Fruit fly (Drosophila melanogaster) Kc167 (cell line): ENCODE data around the gene CG15865.

Source experiments
- h ChIP-seq: fragments of >200 bp; optimal IDR thresholded peaks from 3 replicates; lab custom pipeline; 2018; ENCODE audit warnings: missing external identifiers
- psq ChIP-seq: fragments of >200 bp; optimal IDR thresholded peaks from 2 replicates; lab custom pipeline; 2017; ENCODE audit warnings: missing external identifiers

DNA sequence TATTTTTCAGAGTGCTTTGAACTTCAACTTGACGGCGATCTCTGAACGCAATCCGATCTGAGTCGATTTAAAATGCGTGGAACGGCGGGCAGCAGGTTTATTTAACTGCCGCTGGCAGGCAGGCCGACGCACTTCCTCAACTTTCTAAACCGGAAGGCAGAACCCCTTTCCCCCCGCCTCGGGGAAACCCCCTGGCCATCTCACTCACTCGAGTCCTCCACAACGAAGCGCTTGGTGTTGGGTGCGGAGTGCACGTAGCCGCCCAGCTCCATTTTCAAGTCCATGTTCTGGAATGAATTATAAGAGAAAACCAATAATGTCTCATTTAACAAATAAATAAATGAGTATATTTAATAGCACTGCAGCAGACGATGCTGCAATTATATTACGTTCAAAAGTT, 5.6 kb upstream of the CG15865 start:
- TF ChIP-seq h (lab: Kevin White, UChicago) (no peak), psq (no peak)
